Fruit fly (Drosophila melanogaster) whole organism, prepupa: ENCODE measurements around the gene CG42394.

Source experiments
- Blimp-1 ChIP-seq: fragments of 200-800 bp; sonication (Bioruptor generic); optimal IDR thresholded peaks from 3 replicates; lab custom pipeline; 2017; ENCODE audit warnings: missing biosample characterization, missing genetic modification characterization, mild to moderate bottlenecking, moderate library complexity, missing genetic modification reagents
- CG10631 ChIP-seq: fragments of 200-800 bp; sonication (Bioruptor generic); optimal IDR thresholded peaks from 2 replicates; lab custom pipeline; 2016; ENCODE audit warnings: missing biosample characterization, missing genetic modification characterization
- CG10669 ChIP-seq: fragments of 200-800 bp; sonication (Bioruptor generic); optimal IDR thresholded peaks from 3 replicates; lab custom pipeline; 2018; ENCODE audit warnings: missing biosample characterization, mild to moderate bottlenecking, missing genetic modification characterization, moderate library complexity
- CG11294 ChIP-seq: fragments of 200-800 bp; sonication (Bioruptor generic); IDR thresholded peaks from 2 replicates; pipeline ENCODE4 v1.3.6; 2022; ENCODE audit warnings: missing biosample characterization, missing genetic modification characterization
- CG11902 ChIP-seq: fragments of 200-800 bp; sonication (Bioruptor generic); optimal IDR thresholded peaks from 3 replicates; lab custom pipeline; 2016; ENCODE audit warnings: missing biosample characterization, missing genetic modification characterization
- CG15336 ChIP-seq: fragments of 200-800 bp; sonication (Bioruptor generic); IDR thresholded peaks from 2 replicates; pipeline ENCODE4 v1.3.6; 2022; ENCODE audit warnings: missing biosample characterization, missing genetic modification characterization
- CG31627 ChIP-seq: fragments of 200-800 bp; sonication (Bioruptor generic); optimal IDR thresholded peaks from 3 replicates; lab custom pipeline; 2016; ENCODE audit warnings: missing biosample characterization, missing genetic modification characterization
- CG32006 ChIP-seq: fragments of 200-800 bp; sonication (Bioruptor generic); optimal IDR thresholded peaks from 3 replicates; lab custom pipeline; 2017; ENCODE audit warnings: missing biosample characterization, mild to moderate bottlenecking, missing genetic modification characterization
- CG34406 ChIP-seq: fragments of 200-800 bp; sonication (Bioruptor generic); optimal IDR thresholded peaks from 3 replicates; lab custom pipeline; 2016; ENCODE audit warnings: missing biosample characterization, missing genetic modification characterization
- CG3919 ChIP-seq: fragments of 200-800 bp; sonication (Bioruptor generic); optimal IDR thresholded peaks from 3 replicates; lab custom pipeline; 2016; ENCODE audit warnings: missing biosample characterization, missing genetic modification characterization
- CG4318 ChIP-seq: fragments of 200-800 bp; sonication (Bioruptor generic); optimal IDR thresholded peaks from 3 replicates; lab custom pipeline; 2017; ENCODE audit warnings: missing biosample characterization, mild to moderate bottlenecking, missing genetic modification characterization
- CG6808 ChIP-seq: fragments of 200-800 bp; sonication (Bioruptor generic); optimal IDR thresholded peaks from 3 replicates; lab custom pipeline; 2017; ENCODE audit warnings: missing biosample characterization, missing genetic modification characterization, mild to moderate bottlenecking, moderate library complexity, missing genetic modification reagents
- CG6854 ChIP-seq: fragments of 200-800 bp; sonication (Bioruptor generic); optimal IDR thresholded peaks from 2 replicates; lab custom pipeline; 2017; ENCODE audit warnings: missing biosample characterization, mild to moderate bottlenecking, missing genetic modification characterization
- CG7368 ChIP-seq: fragments of 200-800 bp; sonication (Bioruptor generic); optimal IDR thresholded peaks from 3 replicates; lab custom pipeline; 2016; ENCODE audit warnings: missing biosample characterization, missing genetic modification characterization
- CG8119 ChIP-seq: fragments of 200-800 bp; sonication (Bioruptor generic); IDR thresholded peaks from 3 replicates; pipeline ENCODE4 v1.3.6; 2022; ENCODE audit warnings: missing biosample characterization, missing genetic modification characterization
- CG8319 ChIP-seq: fragments of 200-800 bp; sonication (Bioruptor generic); optimal IDR thresholded peaks from 3 replicates; lab custom pipeline; 2016; ENCODE audit warnings: missing biosample characterization, missing genetic modification characterization
- CG9139 ChIP-seq: fragments of 200-800 bp; sonication (Bioruptor generic); optimal IDR thresholded peaks from 3 replicates; lab custom pipeline; 2017; ENCODE audit warnings: missing biosample characterization, mild to moderate bottlenecking, missing genetic modification characterization
- Eip75B ChIP-seq: fragments of 200-800 bp; sonication (Bioruptor generic); optimal IDR thresholded peaks from 3 replicates; lab custom pipeline; 2016; ENCODE audit warnings: missing biosample characterization, missing genetic modification characterization
- Eip78C ChIP-seq: fragments of 200-800 bp; sonication (Bioruptor generic); peaks from one replicate; lab custom pipeline; 2016; ENCODE audit warnings: missing biosample characterization, missing genetic modification characterization
- Eip93F ChIP-seq: fragments of 200-800 bp; sonication (Bioruptor generic); optimal IDR thresholded peaks from 2 replicates; lab custom pipeline; 2016; ENCODE audit warnings: missing biosample characterization, mild to moderate bottlenecking, missing genetic modification characterization
- Ets21C ChIP-seq: fragments of 200-800 bp; sonication (Bioruptor generic); optimal IDR thresholded peaks from 3 replicates; lab custom pipeline; 2016; ENCODE audit warnings: missing biosample characterization, missing genetic modification characterization
- Ets96B ChIP-seq: fragments of 200-800 bp; optimal IDR thresholded peaks from 2 replicates; lab custom pipeline; 2019; ENCODE audit warnings: missing biosample characterization, mild to moderate bottlenecking, missing genetic modification characterization, moderate library complexity
- Hr39 ChIP-seq: fragments of 200-800 bp; sonication (Bioruptor generic); optimal IDR thresholded peaks from 2 replicates; lab custom pipeline; 2016; ENCODE audit warnings: missing biosample characterization, missing genetic modification characterization
- Hr4 ChIP-seq: fragments of 200-800 bp; sonication (Bioruptor generic); optimal IDR thresholded peaks from 3 replicates; lab custom pipeline; 2016; ENCODE audit warnings: missing biosample characterization, missing genetic modification characterization
- Lpt ChIP-seq: fragments of 200-800 bp; sonication (Bioruptor generic); optimal IDR thresholded peaks from 3 replicates; lab custom pipeline; 2016; ENCODE audit warnings: missing biosample characterization, missing genetic modification characterization
- OdsH ChIP-seq: fragments of 200-800 bp; sonication (Bioruptor generic); optimal IDR thresholded peaks from 3 replicates; lab custom pipeline; 2016; ENCODE audit warnings: missing biosample characterization, missing genetic modification characterization
- Smox ChIP-seq: fragments of 200-800 bp; sonication (Bioruptor generic); optimal IDR thresholded peaks from 3 replicates; lab custom pipeline; 2016; ENCODE audit warnings: missing biosample characterization, missing genetic modification characterization
- Sox15 ChIP-seq: fragments of 200-800 bp; sonication (Bioruptor generic); optimal IDR thresholded peaks from 3 replicates; lab custom pipeline; 2016; ENCODE audit warnings: missing biosample characterization, missing genetic modification characterization
- dac ChIP-seq: fragments of 200-800 bp; sonication (Bioruptor generic); optimal IDR thresholded peaks from 2 replicates; lab custom pipeline; 2017; ENCODE audit warnings: missing biosample characterization, mild to moderate bottlenecking, missing genetic modification characterization
- dsx ChIP-seq: fragments of 200-800 bp; optimal IDR thresholded peaks from 3 replicates; lab custom pipeline; 2019; ENCODE audit warnings: missing biosample characterization, mild to moderate bottlenecking, missing genetic modification characterization, moderate library complexity; ENCODE audit not compliant: poor library complexity, severe bottlenecking
- eg ChIP-seq: fragments of 200-800 bp; sonication (Bioruptor generic); IDR thresholded peaks from 3 replicates; pipeline ENCODE4 v1.3.6; 2022; ENCODE audit warnings: missing biosample characterization, missing genetic modification characterization
- fd59A ChIP-seq: fragments of 200-800 bp; sonication (Bioruptor generic); optimal IDR thresholded peaks from 2 replicates; lab custom pipeline; 2017; ENCODE audit warnings: missing biosample characterization, mild to moderate bottlenecking, missing genetic modification characterization, missing genetic modification reagents
- pdm3 ChIP-seq: fragments of 200-800 bp; sonication (Bioruptor generic); optimal IDR thresholded peaks from 3 replicates; lab custom pipeline; 2016; ENCODE audit warnings: missing biosample characterization, missing genetic modification characterization
- salr ChIP-seq, 2 experiments: fragments of 200-800 bp; sonication (Bioruptor generic); optimal IDR thresholded peaks; 3 replicates each; lab custom pipeline; 2016 to 2018; ENCODE audit warnings: missing biosample characterization in 2 of 2, missing genetic modification characterization in 2 of 2, mild to moderate bottlenecking in 1 of 2
- ss ChIP-seq, 2 experiments: fragments of 200-800 bp; sonication (Bioruptor generic); optimal IDR thresholded peaks; 2 replicates in 1 of 2; 3 replicates in 1 of 2; lab custom pipeline; 2017 to 2018; ENCODE audit warnings: mild to moderate bottlenecking in 2 of 2, missing biosample characterization in 2 of 2, missing genetic modification characterization in 2 of 2, moderate library complexity in 1 of 2
- svp ChIP-seq: fragments of 200-800 bp; sonication (Bioruptor generic); peaks from one replicate; lab custom pipeline; 2016; ENCODE audit warnings: missing biosample characterization, missing genetic modification characterization
- topi ChIP-seq: fragments of 200-800 bp; sonication (Bioruptor generic); optimal IDR thresholded peaks from 3 replicates; lab custom pipeline; 2016; ENCODE audit warnings: missing biosample characterization, missing genetic modification characterization
- vri ChIP-seq: fragments of 200-800 bp; sonication (Bioruptor generic); optimal IDR thresholded peaks from 3 replicates; lab custom pipeline; 2016; ENCODE audit warnings: missing biosample characterization, mild to moderate bottlenecking, missing genetic modification characterization

The CG42394 gene

dm6 chr3R:10862773-10863445 lies 13.3 kb downstream of the CG42394 start, which contains the start of gene CG6574 (continued):
- TF ChIP-seq vri (GFP tag; lab: Kevin White, UChicago), result peak; percentile 79
- no peak for TF ChIP-seq OdsH (GFP tag; lab: Kevin White, UChicago)
- peak; percentile 7 for TF ChIP-seq topi (GFP tag; lab: Kevin White, UChicago)
- peak; percentile 20 for TF ChIP-seq CG31627 (GFP tag; lab: Kevin White, UChicago)
- TF ChIP-seq pdm3 (GFP tag; lab: Kevin White, UChicago), result no peak
- no peak for TF ChIP-seq Blimp-1
- no peak for TF ChIP-seq Hr4
- TF ChIP-seq eg (GFP tag; lab: Robert Waterston, UW), result peak; percentile 61; the same call in 1 of the 3 replicates
- no peak for TF ChIP-seq CG15336
- TF ChIP-seq CG11294 (GFP tag; lab: Robert Waterston, UW), result no peak
- TF ChIP-seq CG10669 (GFP tag; lab: Kevin White, UChicago), result no peak
- no peak for TF ChIP-seq CG10631 (GFP tag; lab: Kevin White, UChicago)
- TF ChIP-seq CG7368 (GFP tag; lab: Kevin White, UChicago), result peak; percentile 30
- no peak for TF ChIP-seq Ets96B (tag; lab: Kevin White, UChicago)
- TF ChIP-seq Eip78C (GFP tag; lab: Kevin White, UChicago), result peak; percentile 74
- TF ChIP-seq svp (GFP tag; lab: Kevin White, UChicago), result no peak
- TF ChIP-seq CG6854 (GFP tag; lab: Kevin White, UChicago), result no peak
- no peak for TF ChIP-seq CG8319 (GFP tag; lab: Kevin White, UChicago)
- no peak for TF ChIP-seq dsx
- no peak for TF ChIP-seq CG34406 (GFP tag; lab: Kevin White, UChicago)
- TF ChIP-seq CG8119 (GFP tag; lab: Robert Waterston, UW), result no peak
- TF ChIP-seq Smox (GFP tag; lab: Kevin White, UChicago), result no peak
- TF ChIP-seq CG6808 (GFP tag; lab: Kevin White, UChicago), result no peak
- no peak for TF ChIP-seq Eip75B (GFP tag; lab: Kevin White, UChicago)
- no peak for TF ChIP-seq Eip93F (GFP tag; lab: Kevin White, UChicago)
- TF ChIP-seq CG3919 (GFP tag; lab: Kevin White, UChicago), result no peak
- TF ChIP-seq CG11902 (GFP tag; lab: Kevin White, UChicago), result no peak
- no peak for TF ChIP-seq dac (GFP tag; lab: Kevin White, UChicago)
- TF ChIP-seq, all 60 proteins: peak for 14

- TF ChIP-seq Eip78C (GFP tag; lab: Kevin White, UChicago) (peak; percentile 36), CG32006 (GFP tag; lab: Kevin White, UChicago) (peak; percentile 47), Hr39 (GFP tag; lab: Kevin White, UChicago) (peak; percentile 11), CG8319 (GFP tag; lab: Kevin White, UChicago) (no peak), CG34406 (GFP tag; lab: Kevin White, UChicago) (no peak), Hr4 (peak; percentile 27)
- TF ChIP-seq, all 60 proteins: peak for 4
These were observed 13.8 kb downstream of the CG42394 start for dm6 chr3R:10863446-10863819.

dm6 chr3R:10863956-10864355 lies 14.3 kb downstream of the CG42394 start:
- TF ChIP-seq Ets21C (GFP tag; lab: Kevin White, UChicago) (no peak), CG4318 (GFP tag; lab: Kevin White, UChicago) (no peak), Lpt (no peak), CG3919 (GFP tag; lab: Kevin White, UChicago) (no peak), dac (GFP tag; lab: Kevin White, UChicago) (no peak), salr (GFP tag; optimal IDR thresholded peaks at IDR 0.05; lab: Kevin White, UChicago) (no peak), Hr4 (no peak), Sox15 (GFP tag; lab: Kevin White, UChicago) (no peak), OdsH (GFP tag; lab: Kevin White, UChicago) (no peak), ss (GFP tag; optimal IDR thresholded peaks at IDR 0.05; lab: Kevin White, UChicago) (no peak), Eip93F (GFP tag; lab: Kevin White, UChicago) (no peak), fd59A (GFP tag; lab: Kevin White, UChicago) (no peak), CG9139 (GFP tag; lab: Kevin White, UChicago) (no peak), CG10631 (GFP tag; lab: Kevin White, UChicago) (no peak), CG15336 (no peak), CG31627 (GFP tag; lab: Kevin White, UChicago) (no peak), CG10669 (GFP tag; lab: Kevin White, UChicago) (no peak), Blimp-1 (no peak), CG7368 (GFP tag; lab: Kevin White, UChicago) (no peak)
